Worm (Caenorhabditis elegans) whole organism, midembryonic: ENCODE results near the gene srbc-49.

Experiments
- tab-1 ChIP-seq: fragments of 200-800 bp; sonication (Bioruptor generic); IDR thresholded peaks from 2 replicates; pipeline ENCODE4 v1.3.6; 2022; ENCODE audit warnings: missing genetic modification characterization, missing compliant biosample characterization
- ztf-29 ChIP-seq: fragments of 200-800 bp; sonication (Bioruptor generic); IDR thresholded peaks from 2 replicates; pipeline ENCODE4 v1.3.6; 2022; ENCODE audit warnings: missing genetic modification reagents, missing genetic modification characterization, missing compliant biosample characterization

- TF ChIP-seq tab-1 = no peak
- TF ChIP-seq ztf-29 (GFP tag; lab: Robert Waterston, UW) = no peak
Observed at ce11 chrV:15870356-15870755, 48.9 kb downstream of the srbc-49 start, which contains the start of gene str-57.
